Worm (Caenorhabditis elegans) whole organism, L2 larva: ENCODE data around the gene T24H10.1.

ENCODE experiments used
- F13H6.1 ChIP-seq: sonication (generic microtip); optimal IDR thresholded peaks from 2 replicates; lab custom pipeline; 2016; ENCODE audit warnings: missing genetic modification characterization, missing compliant biosample characterization
- R02D3.7 ChIP-seq: fragments of 150-350 bp; optimal IDR thresholded peaks from 2 replicates; lab custom pipeline; 2014; ENCODE audit warnings: missing biosample characterization, missing genetic modification characterization
- Y55F3AM.14 ChIP-seq: fragments of 200-800 bp; sonication (Bioruptor generic); optimal IDR thresholded peaks from 2 replicates; lab custom pipeline; 2018; ENCODE audit warnings: mild to moderate bottlenecking, missing genetic modification characterization, missing compliant biosample characterization
- ZK546.5 ChIP-seq: sonication (generic microtip); optimal IDR thresholded peaks from 2 replicates; lab custom pipeline; 2017; ENCODE audit warnings: missing biosample characterization, missing genetic modification characterization
- alr-1 ChIP-seq: fragments of 150-350 bp; optimal IDR thresholded peaks from 2 replicates; lab custom pipeline; 2014; ENCODE audit warnings: missing biosample characterization, missing genetic modification characterization
- aly-2 ChIP-seq: fragments of 150-350 bp; optimal IDR thresholded peaks from 2 replicates; lab custom pipeline; 2014; ENCODE audit warnings: missing biosample characterization, missing genetic modification characterization
- blmp-1 ChIP-seq: sonication (generic microtip); optimal IDR thresholded peaks from 2 replicates; lab custom pipeline; 2017; ENCODE audit warnings: missing genetic modification characterization, mild to moderate bottlenecking, missing compliant biosample characterization, antibody characterized with exemption, moderate library complexity; ENCODE audit not compliant: insufficient read depth
- ceh-82 ChIP-seq: fragments of 150-350 bp; optimal IDR thresholded peaks from 2 replicates; lab custom pipeline; 2014; ENCODE audit warnings: missing biosample characterization, missing genetic modification characterization
- crh-2 ChIP-seq: sonication (generic microtip); optimal IDR thresholded peaks from 2 replicates; lab custom pipeline; 2017; ENCODE audit warnings: missing biosample characterization, missing genetic modification characterization
- dmd-4 ChIP-seq: sonication (generic microtip); optimal IDR thresholded peaks from 2 replicates; lab custom pipeline; 2017; ENCODE audit warnings: missing biosample characterization, missing genetic modification characterization
- egl-27 ChIP-seq: sonication (generic microtip); optimal IDR thresholded peaks from 3 replicates; lab custom pipeline; 2017; ENCODE audit warnings: missing biosample characterization, missing genetic modification reagents, missing genetic modification characterization
- elt-1 ChIP-seq: fragments of 150-350 bp; optimal IDR thresholded peaks from 2 replicates; lab custom pipeline; 2014; ENCODE audit warnings: missing biosample characterization, missing genetic modification characterization
- elt-3 ChIP-seq: sonication (generic microtip); optimal IDR thresholded peaks from 2 replicates; lab custom pipeline; 2017; ENCODE audit warnings: missing biosample characterization, missing genetic modification characterization
- fos-1 ChIP-seq: fragments of 150-350 bp; optimal IDR thresholded peaks from 2 replicates; lab custom pipeline; 2014; ENCODE audit warnings: missing biosample characterization, missing genetic modification characterization
- gmeb-1 ChIP-seq: fragments of 150-350 bp; optimal IDR thresholded peaks from 2 replicates; lab custom pipeline; 2014; ENCODE audit warnings: missing biosample characterization, missing genetic modification characterization
- lin-11 ChIP-seq: fragments of 150-350 bp; sonication (generic microtip); optimal IDR thresholded peaks from 2 replicates; lab custom pipeline; 2014; ENCODE audit warnings: missing biosample characterization, missing genetic modification characterization, inconsistent platforms, mixed read lengths
- lin-13 ChIP-seq: fragments of 150-350 bp; optimal IDR thresholded peaks from 2 replicates; lab custom pipeline; 2014; ENCODE audit warnings: missing biosample characterization, missing genetic modification reagents, missing genetic modification characterization
- lin-39 ChIP-seq: fragments of 150-350 bp; optimal IDR thresholded peaks from 2 replicates; lab custom pipeline; 2014; ENCODE audit warnings: missing biosample characterization, missing genetic modification reagents, missing genetic modification characterization
- lsy-2 ChIP-seq, 2 experiments: fragments of 150-350 bp in 1 of 2; sonication (generic microtip) in 1 of 2; optimal IDR thresholded peaks; 2 replicates each; lab custom pipeline; 2014 to 2017; ENCODE audit warnings: missing biosample characterization in 2 of 2, missing genetic modification characterization in 2 of 2
- mab-5 ChIP-seq: fragments of 150-350 bp; optimal IDR thresholded peaks from 2 replicates; lab custom pipeline; 2014; ENCODE audit warnings: missing biosample characterization, missing genetic modification characterization
- mbf-1 ChIP-seq: sonication (generic microtip); optimal IDR thresholded peaks from 2 replicates; lab custom pipeline; 2017; ENCODE audit warnings: missing biosample characterization, missing genetic modification characterization
- mdl-1 ChIP-seq, 2 experiments: fragments of 150-350 bp in 1 of 2; sonication (generic microtip) in 1 of 2; optimal IDR thresholded peaks; 2 replicates each; lab custom pipeline; 2017; ENCODE audit warnings: missing biosample characterization in 2 of 2, missing genetic modification characterization in 2 of 2
- nhr-10 ChIP-seq: sonication (generic microtip); optimal IDR thresholded peaks from 2 replicates; lab custom pipeline; 2017; ENCODE audit warnings: missing biosample characterization, missing genetic modification characterization
- nhr-11 ChIP-seq: fragments of 150-350 bp; optimal IDR thresholded peaks from 2 replicates; lab custom pipeline; 2014; ENCODE audit warnings: missing biosample characterization, missing genetic modification characterization
- nhr-12 ChIP-seq: fragments of 150-350 bp; optimal IDR thresholded peaks from 2 replicates; lab custom pipeline; 2014; ENCODE audit warnings: missing biosample characterization, missing genetic modification characterization
- nhr-129 ChIP-seq: fragments of 150-350 bp; optimal IDR thresholded peaks from 2 replicates; lab custom pipeline; 2014; ENCODE audit warnings: missing biosample characterization, missing genetic modification characterization
- nhr-21 ChIP-seq: fragments of 150-350 bp; optimal IDR thresholded peaks from 2 replicates; lab custom pipeline; 2014; ENCODE audit warnings: missing biosample characterization, missing genetic modification characterization
- nhr-23 ChIP-seq: fragments of 150-350 bp; optimal IDR thresholded peaks from 2 replicates; lab custom pipeline; 2014; ENCODE audit warnings: missing biosample characterization, missing genetic modification reagents, missing genetic modification characterization
- nhr-237 ChIP-seq: fragments of 150-350 bp; optimal IDR thresholded peaks from 2 replicates; lab custom pipeline; 2014; ENCODE audit warnings: missing biosample characterization, missing genetic modification characterization
- nhr-25 ChIP-seq: fragments of 150-350 bp; sonication (generic microtip); optimal IDR thresholded peaks from 3 replicates; lab custom pipeline; 2014; ENCODE audit warnings: missing biosample characterization, missing genetic modification characterization
- nhr-6 ChIP-seq: fragments of 150-350 bp; optimal IDR thresholded peaks from 2 replicates; lab custom pipeline; 2014; ENCODE audit warnings: missing biosample characterization, missing genetic modification characterization
- nhr-77 ChIP-seq: fragments of 150-350 bp; optimal IDR thresholded peaks from 2 replicates; lab custom pipeline; 2014; ENCODE audit warnings: missing biosample characterization, missing genetic modification characterization
- peb-1 ChIP-seq: fragments of 150-350 bp; optimal IDR thresholded peaks from 2 replicates; lab custom pipeline; 2014; ENCODE audit warnings: missing biosample characterization, missing genetic modification characterization
- skn-1 ChIP-seq: sonication (generic microtip); optimal IDR thresholded peaks from 2 replicates; lab custom pipeline; 2017; ENCODE audit warnings: missing biosample characterization, missing genetic modification characterization
- sma-3 ChIP-seq: sonication (generic microtip); optimal IDR thresholded peaks from 2 replicates; lab custom pipeline; 2016; ENCODE audit warnings: missing genetic modification reagents, missing genetic modification characterization, missing compliant biosample characterization
- sma-9 ChIP-seq, 2 experiments: fragments of 150-350 bp in 1 of 2; sonication (generic microtip) in 1 of 2; optimal IDR thresholded peaks; 2 replicates each; lab custom pipeline; 2014 to 2016; ENCODE audit warnings: missing genetic modification characterization in 2 of 2, mild to moderate bottlenecking in 1 of 2, missing biosample characterization in 1 of 2, missing compliant biosample characterization in 1 of 2, missing genetic modification reagents in 1 of 2, moderate library complexity in 1 of 2
- snpc-4 ChIP-seq: fragments of 150-350 bp; optimal IDR thresholded peaks from 2 replicates; lab custom pipeline; 2014; ENCODE audit warnings: missing biosample characterization, missing genetic modification characterization
- unc-55 ChIP-seq: fragments of 150-350 bp; sonication (generic microtip); optimal IDR thresholded peaks from 3 replicates; lab custom pipeline; 2014; ENCODE audit warnings: missing biosample characterization, missing genetic modification reagents, missing genetic modification characterization
- unc-62 ChIP-seq: fragments of 150-350 bp; optimal IDR thresholded peaks from 2 replicates; lab custom pipeline; 2014; ENCODE audit warnings: missing biosample characterization, missing genetic modification reagents, missing genetic modification characterization
- zag-1 ChIP-seq: fragments of 150-350 bp; optimal IDR thresholded peaks from 2 replicates; lab custom pipeline; 2014; ENCODE audit warnings: missing biosample characterization, missing genetic modification characterization
- ztf-11 ChIP-seq: sonication (generic microtip); optimal IDR thresholded peaks from 2 replicates; lab custom pipeline; 2017; ENCODE audit warnings: missing biosample characterization, missing genetic modification characterization
- ztf-4 ChIP-seq: fragments of 150-350 bp; optimal IDR thresholded peaks from 2 replicates; lab custom pipeline; 2014; ENCODE audit warnings: missing biosample characterization, missing genetic modification characterization

T24H10.1 gene

ce11 chrII:9072769-9073168 lies 26.4 kb upstream of the T24H10.1 start:
- TF ChIP-seq blmp-1 (tag; lab: Kevin White, UChicago) (peak; percentile 46), mab-5 (tag; lab: Kevin White, UChicago) (no peak), egl-27 (tag; lab: Kevin White, UChicago) (peak; percentile 7)

- TF ChIP-seq zag-1 (tag; lab: Kevin White, UChicago) (no peak), peb-1 (tag; lab: Kevin White, UChicago) (no peak), egl-27 (tag; lab: Kevin White, UChicago) (no peak), gmeb-1 (no peak), alr-1 (tag; lab: Kevin White, UChicago) (no peak), nhr-12 (tag; lab: Kevin White, UChicago) (no peak), lin-39 (tag; lab: Kevin White, UChicago) (no peak), sma-9 (GFP tag; optimal IDR thresholded peaks at IDR 0.05; lab: Kevin White, UChicago) (no peak), sma-9 (tag; optimal IDR thresholded peaks at IDR 0.05; lab: Kevin White, UChicago) (no peak), nhr-10 (tag; lab: Kevin White, UChicago) (no peak), lsy-2 (tag; optimal IDR thresholded peaks at IDR 0.05; lab: Kevin White, UChicago) (no peak), lin-13 (GFP tag; lab: Kevin White, UChicago) (no peak), ztf-11 (tag; lab: Kevin White, UChicago) (no peak), skn-1 (tag; lab: Kevin White, UChicago) (no peak), unc-62 (GFP tag; lab: Kevin White, UChicago) (no peak), unc-55 (GFP tag; lab: Kevin White, UChicago) (no peak), nhr-6 (tag; lab: Kevin White, UChicago) (no peak), R02D3.7 (tag; lab: Kevin White, UChicago) (no peak), elt-1 (tag; lab: Kevin White, UChicago) (no peak)
Observed at ce11 chrII:9074492-9074891, 24.7 kb upstream of the T24H10.1 start.

DNA sequence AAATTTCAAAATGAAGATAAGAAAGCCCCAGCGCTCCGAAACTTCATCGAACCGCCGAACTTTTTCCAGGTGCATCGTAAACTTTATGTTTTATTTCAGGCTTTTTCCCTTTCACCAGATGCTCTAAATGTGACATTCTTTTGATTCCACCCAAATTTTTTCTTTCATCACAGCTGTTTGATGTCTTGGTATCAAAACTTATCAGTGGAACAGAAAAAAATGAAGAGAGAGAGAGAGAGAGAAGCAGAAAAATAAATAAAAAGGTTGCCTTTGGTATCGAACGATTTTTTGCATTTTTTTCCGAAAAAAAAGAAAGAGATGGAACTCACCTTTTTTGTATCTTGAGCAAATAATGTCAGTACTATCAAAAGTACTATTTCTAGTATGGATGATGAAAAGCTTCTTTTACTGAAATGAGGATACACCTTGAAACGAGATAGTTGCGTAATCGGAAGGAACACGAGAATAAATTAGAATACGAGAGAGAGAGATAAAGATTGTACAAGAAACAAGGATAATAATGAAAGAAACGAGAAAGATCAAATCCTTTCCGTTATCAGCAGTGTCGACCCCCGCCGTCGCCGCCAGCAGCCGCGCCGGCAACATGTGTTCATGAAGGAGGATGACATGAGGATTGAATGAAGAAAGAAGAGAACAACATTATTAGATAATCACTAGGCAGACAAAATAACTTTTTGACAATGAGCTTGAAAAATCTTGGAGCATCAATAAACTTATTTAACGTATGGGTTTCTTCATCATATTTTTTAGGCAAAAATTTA lies 22.9 kb upstream of the T24H10.1 start:
- TF ChIP-seq nhr-21 (tag; lab: Kevin White, UChicago) (no peak), nhr-10 (tag; lab: Kevin White, UChicago) (no peak), mdl-1 (tag; optimal IDR thresholded peaks at IDR 0.05; lab: Kevin White, UChicago) (no peak), mab-5 (tag; lab: Kevin White, UChicago) (no peak), nhr-77 (tag; lab: Kevin White, UChicago) (no peak), elt-1 (tag; lab: Kevin White, UChicago) (no peak), alr-1 (tag; lab: Kevin White, UChicago) (no peak), lin-11 (tag; lab: Kevin White, UChicago) (no peak), nhr-23 (tag; lab: Kevin White, UChicago) (no peak), gmeb-1 (no peak), ceh-82 (no peak), ztf-11 (tag; lab: Kevin White, UChicago) (no peak), dmd-4 (tag; lab: Kevin White, UChicago) (no peak), Y55F3AM.14 (GFP tag; lab: Kevin White, UChicago) (no peak), F13H6.1 (tag; lab: Kevin White, UChicago) (peak; percentile 3), unc-62 (GFP tag; lab: Kevin White, UChicago) (no peak), elt-3 (tag; lab: Kevin White, UChicago) (no peak), nhr-237 (no peak), nhr-11 (tag; lab: Kevin White, UChicago) (no peak), lsy-2 (tag; optimal IDR thresholded peaks at IDR 0.05; lab: Kevin White, UChicago) (peak in 1 of 2 experiments; percentile 5), aly-2 (tag; lab: Kevin White, UChicago) (no peak), mbf-1 (tag; lab: Kevin White, UChicago) (no peak), ZK546.5 (no peak), unc-55 (GFP tag; lab: Kevin White, UChicago) (no peak), zag-1 (tag; lab: Kevin White, UChicago) (no peak), R02D3.7 (tag; lab: Kevin White, UChicago) (no peak), fos-1 (tag; lab: Kevin White, UChicago) (peak; percentile 37), snpc-4 (tag; lab: Kevin White, UChicago) (no peak), ztf-4 (tag; lab: Kevin White, UChicago) (no peak), peb-1 (tag; lab: Kevin White, UChicago) (no peak), sma-3 (no peak), crh-2 (no peak), nhr-25 (no peak), nhr-129 (no peak), lin-13 (GFP tag; lab: Kevin White, UChicago) (no peak), sma-9 (GFP tag; optimal IDR thresholded peaks at IDR 0.05; lab: Kevin White, UChicago) (peak; percentile 70), sma-9 (tag; optimal IDR thresholded peaks at IDR 0.05; lab: Kevin White, UChicago) (no peak)
